Worm (Caenorhabditis elegans) whole organism, L4/young adult: ENCODE measurements around the gene rbg-1.

Source experiments
- W03F9.2 ChIP-seq: fragments of 150-350 bp; optimal IDR thresholded peaks from 2 replicates; lab custom pipeline; 2014; ENCODE audit warnings: missing biosample characterization, missing genetic modification characterization
- dao-5 ChIP-seq: sonication (generic microtip); optimal IDR thresholded peaks from 2 replicates; lab custom pipeline; 2016; ENCODE audit warnings: missing genotype, missing genetic modification characterization, moderate library complexity, missing compliant biosample characterization
- him-1 ChIP-seq: sonication (generic microtip); optimal IDR thresholded peaks from 2 replicates; lab custom pipeline; 2016; ENCODE audit warnings: missing genotype, missing genetic modification reagents, missing genetic modification characterization, missing compliant biosample characterization

Gene rbg-1

ce11 chrX:15003891-15004550 is 20.7 kb downstream of the rbg-1 start, which contains the start of gene slc-25A18.1:
Gene slc-25A18.1 (minus strand): TSS chrX:15003941.
- TF ChIP-seq W03F9.2 (tag; lab: Kevin White, UChicago) = no peak
- no peak for TF ChIP-seq him-1 (tag; lab: Kevin White, UChicago)
- TF ChIP-seq dao-5 (tag; lab: Kevin White, UChicago) = no peak

- TF ChIP-seq W03F9.2 (tag; lab: Kevin White, UChicago) = no peak
- TF ChIP-seq him-1 (tag; lab: Kevin White, UChicago) = no peak
- no peak for TF ChIP-seq dao-5 (tag; lab: Kevin White, UChicago)
Observed at ce11 chrX:15006847-15007358, 23.6 kb downstream of the rbg-1 start, which contains the start of gene ergi-2. Gene ergi-2 (minus strand): TSS chrX:15007308.

ce11 chrX:15008697-15009096 is 25.4 kb downstream of the rbg-1 start:
- TF ChIP-seq W03F9.2 (tag; lab: Kevin White, UChicago) (no peak), him-1 (tag; lab: Kevin White, UChicago) (no peak), dao-5 (tag; lab: Kevin White, UChicago) (no peak)

- no peak for TF ChIP-seq dao-5 (tag; lab: Kevin White, UChicago)
- no peak for TF ChIP-seq W03F9.2 (tag; lab: Kevin White, UChicago)
- TF ChIP-seq him-1 (tag; lab: Kevin White, UChicago) = no peak
Observed at ce11 chrX:15010941-15011340, 27.6 kb downstream of the rbg-1 start.

- TF ChIP-seq dao-5 (tag; lab: Kevin White, UChicago) = no peak
- no peak for TF ChIP-seq him-1 (tag; lab: Kevin White, UChicago)
- TF ChIP-seq W03F9.2 (tag; lab: Kevin White, UChicago) = no peak
Observed at ce11 chrX:15011526-15012274, 28.4 kb downstream of the rbg-1 start.

ce11 chrX:15013941-15014453 is 30.7 kb downstream of the rbg-1 start:
- TF ChIP-seq dao-5 (tag; lab: Kevin White, UChicago) (no peak), him-1 (tag; lab: Kevin White, UChicago) (no peak), W03F9.2 (tag; lab: Kevin White, UChicago) (no peak)

- TF ChIP-seq him-1 (tag; lab: Kevin White, UChicago) (no peak), dao-5 (tag; lab: Kevin White, UChicago) (no peak), W03F9.2 (tag; lab: Kevin White, UChicago) (no peak)
Observed at ce11 chrX:15016102-15016501, 32.8 kb downstream of the rbg-1 start.

- TF ChIP-seq dao-5 (tag; lab: Kevin White, UChicago) = no peak
- TF ChIP-seq him-1 (tag; lab: Kevin White, UChicago) = no peak
- TF ChIP-seq W03F9.2 (tag; lab: Kevin White, UChicago) = no peak
Observed at ce11 chrX:15026008-15026407, 42.7 kb downstream of the rbg-1 start, which contains the start of gene seb-3. Gene seb-3 (plus strand): TSS chrX:15026308.

ce11 chrX:15027566-15027965 is 44.2 kb downstream of the rbg-1 start:
- TF ChIP-seq dao-5 (tag; lab: Kevin White, UChicago) = no peak
- TF ChIP-seq W03F9.2 (tag; lab: Kevin White, UChicago) = no peak
- TF ChIP-seq him-1 (tag; lab: Kevin White, UChicago) = no peak

ce11 chrX:15027997-15028396 is 44.7 kb downstream of the rbg-1 start:
- TF ChIP-seq dao-5 (tag; lab: Kevin White, UChicago) (no peak), him-1 (tag; lab: Kevin White, UChicago) (no peak), W03F9.2 (tag; lab: Kevin White, UChicago) (no peak)

- TF ChIP-seq dao-5 (tag; lab: Kevin White, UChicago) (no peak), him-1 (tag; lab: Kevin White, UChicago) (no peak), W03F9.2 (tag; lab: Kevin White, UChicago) (no peak)
Observed at ce11 chrX:15034787-15035186, 51.5 kb downstream of the rbg-1 start, which contains the start of gene dsc-1. Gene dsc-1 (minus strand): TSS chrX:15034832.

ce11 chrX:15035748-15036147 is 52.4 kb downstream of the rbg-1 start:
- TF ChIP-seq W03F9.2 (tag; lab: Kevin White, UChicago) (no peak), him-1 (tag; lab: Kevin White, UChicago) (no peak), dao-5 (tag; lab: Kevin White, UChicago) (no peak)

- no peak for TF ChIP-seq dao-5 (tag; lab: Kevin White, UChicago)
- no peak for TF ChIP-seq W03F9.2 (tag; lab: Kevin White, UChicago)
- TF ChIP-seq him-1 (tag; lab: Kevin White, UChicago) = no peak
Observed at ce11 chrX:15036287-15036686, 53.0 kb downstream of the rbg-1 start.
